Worm (Caenorhabditis elegans) whole organism, L4 larva: ENCODE measurements around the gene arrd-8.

Experiments used
- Y5F2A.4 ChIP-seq: fragments of 200-800 bp; sonication (Bioruptor generic); optimal IDR thresholded peaks from 2 replicates; lab custom pipeline; 2018; ENCODE audit warnings: mild to moderate bottlenecking, missing genetic modification characterization, missing compliant biosample characterization
- ceh-82 ChIP-seq: sonication (generic microtip); optimal IDR thresholded peaks from 2 replicates; lab custom pipeline; 2017; ENCODE audit warnings: missing biosample characterization, missing genetic modification characterization
- dmd-8 ChIP-seq: fragments of 200-800 bp; sonication (Bioruptor generic); IDR thresholded peaks from 2 replicates; pipeline ENCODE4 v1.3.6; 2022; ENCODE audit warnings: missing genetic modification characterization, missing compliant biosample characterization
- hif-1 ChIP-seq, 2 experiments: sonication (generic microtip); optimal IDR thresholded peaks; 2 replicates each; lab custom pipeline; 2016 to 2017; ENCODE audit warnings: missing compliant biosample characterization in 2 of 2, missing genetic modification characterization in 2 of 2, missing genetic modification reagents in 2 of 2, missing genotype in 2 of 2, mild to moderate bottlenecking in 1 of 2
- hlh-11 ChIP-seq: fragments of 200-800 bp; sonication (Bioruptor generic); optimal IDR thresholded peaks from 2 replicates; lab custom pipeline; 2018; ENCODE audit warnings: mild to moderate bottlenecking, missing genetic modification characterization, missing compliant biosample characterization
- lin-15B ChIP-seq: fragments of 150-350 bp; sonication (generic microtip); optimal IDR thresholded peaks from 3 replicates; lab custom pipeline; 2014; ENCODE audit warnings: missing biosample characterization, missing genetic modification characterization
- mxl-3 ChIP-seq: fragments of 200-800 bp; sonication (Bioruptor generic); optimal IDR thresholded peaks from 2 replicates; lab custom pipeline; 2018; ENCODE audit warnings: mild to moderate bottlenecking, missing genetic modification characterization, missing compliant biosample characterization
- nhr-237 ChIP-seq: sonication (generic microtip); optimal IDR thresholded peaks from 2 replicates; lab custom pipeline; 2017; ENCODE audit warnings: missing biosample characterization, missing genetic modification characterization
- nhr-28 ChIP-seq: fragments of 150-350 bp; optimal IDR thresholded peaks from 2 replicates; lab custom pipeline; 2014; ENCODE audit warnings: missing biosample characterization, missing genetic modification characterization
- pha-4 ChIP-seq, 2 experiments: fragments of 150-350 bp in 1 of 2; fragments of 200-800 bp in 1 of 2; sonication (Bioruptor generic) in 1 of 2; IDR thresholded peaks in 1 of 2; optimal IDR thresholded peaks in 1 of 2; 2 replicates each; pipeline versions ENCODE4 v1.3.6 to Lab custom; 2014 to 2022; ENCODE audit warnings: missing genetic modification characterization in 2 of 2, missing genetic modification reagents in 2 of 2, missing biosample characterization in 1 of 2, missing compliant biosample characterization in 1 of 2
- snpc-4 ChIP-seq: fragments of 150-350 bp; optimal IDR thresholded peaks from 2 replicates; lab custom pipeline; 2014; ENCODE audit warnings: missing biosample characterization, missing genetic modification characterization

DNA sequence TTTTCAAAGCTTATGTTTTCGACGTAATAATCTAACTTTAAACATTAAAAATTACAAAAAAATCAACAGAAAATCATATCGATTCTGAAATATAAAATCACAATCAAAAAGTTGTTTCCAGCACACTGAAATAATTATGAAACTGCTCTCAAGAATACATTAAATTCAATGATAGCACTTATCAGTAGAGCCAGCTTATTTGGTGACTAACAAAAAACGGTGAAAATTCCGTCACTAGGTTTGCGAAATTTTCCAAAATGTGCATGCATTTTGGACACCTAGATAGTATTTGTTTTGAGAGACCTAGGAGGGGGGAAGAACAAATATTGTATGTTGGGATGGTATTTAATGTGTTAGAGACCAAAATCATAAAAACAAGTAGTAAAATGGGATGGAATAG, 1.8 kb upstream of the arrd-8 start:
- TF ChIP-seq nhr-28 (tag; lab: Kevin White, UChicago) (peak; percentile 41), lin-15B (tag; lab: Kevin White, UChicago) (no peak), pha-4 (GFP tag; IDR thresholded peaks at IDR 0.05; lab: Robert Waterston, UW) (no peak), pha-4 (tag; optimal IDR thresholded peaks at IDR 0.05; lab: Kevin White, UChicago) (no peak), nhr-237 (tag; lab: Kevin White, UChicago) (no peak), hif-1 (tag; optimal IDR thresholded peaks at IDR 0.05; lab: Kevin White, UChicago) (no peak), ceh-82 (tag; lab: Kevin White, UChicago) (no peak), snpc-4 (tag; lab: Kevin White, UChicago) (no peak), Y5F2A.4 (GFP tag; lab: Kevin White, UChicago) (no peak), dmd-8 (GFP tag; lab: Robert Waterston, UW) (no peak), mxl-3 (GFP tag; lab: Kevin White, UChicago) (no peak), hlh-11 (tag; lab: Kevin White, UChicago) (peak; percentile 14)
